Fruit fly (Drosophila melanogaster): Measurements from ENCODE around the gene CG15177.

CG15177 gene

DNA sequence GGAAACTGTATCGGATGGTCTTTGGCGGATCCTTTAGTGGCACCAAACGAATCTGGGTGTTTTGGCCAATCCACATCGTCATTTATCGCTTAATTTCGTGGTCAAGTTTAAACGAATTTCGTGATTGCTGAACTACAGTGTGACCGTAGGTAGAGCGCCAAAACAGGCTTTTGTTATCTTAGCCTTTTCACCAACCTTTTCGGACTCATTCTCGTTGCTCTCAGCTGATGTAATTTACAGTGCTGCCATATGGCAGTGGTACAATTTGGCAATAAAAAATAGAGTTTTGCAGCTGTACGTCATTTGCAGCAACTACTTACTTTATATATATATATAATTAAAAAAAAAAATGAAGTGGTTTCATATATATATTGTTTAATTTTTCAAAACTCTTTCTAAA lies 30.8 kb upstream of the CG15177 start, which contains the start of gene agt (continued):
- TF ChIP-seq CG8290 (GFP tag; optimal IDR thresholded peaks at IDR 0.05) (peak; percentile 85), CG8290 (tag; optimal IDR thresholded peaks at IDR 0.05) (peak in 1 of 2 experiments; percentile 67), Ets97D (GFP tag; optimal IDR thresholded peaks at IDR 0.05) (peak; percentile 56), CG9817 (tag; optimal IDR thresholded peaks at IDR 0.05) (peak; percentile 11), knrl (GFP tag; IDR thresholded peaks at IDR 0.05; ENCODE audit: partially characterized antibody) (peak; percentile 42; the same call in 1 of the 3 replicates), Opbp (GFP tag; IDR thresholded peaks at IDR 0.05; ENCODE audit: partially characterized antibody) (0 out of 3 replicates have a peak, but pooled peaks have one; percentile 25), Nf-YC (tag; optimal IDR thresholded peaks at IDR 0.05) (peak; percentile 25), nerfin-2 (GFP tag; IDR thresholded peaks at IDR 0.05; ENCODE audit: partially characterized antibody) (no peak), CG33213 (GFP tag; optimal IDR thresholded peaks at IDR 0.05) (peak; percentile 26), HmgZ (tag; optimal IDR thresholded peaks at IDR 0.05) (peak; percentile 77), Sry-δ (GFP tag; optimal IDR thresholded peaks at IDR 0.05) (peak; percentile 34), zen (tag; optimal IDR thresholded peaks at IDR 0.05) (peak; percentile 76), CG13287 (GFP tag; IDR thresholded peaks at IDR 0.05; ENCODE audit: partially characterized antibody) (peak; percentile 68), CG8924 (tag; optimal IDR thresholded peaks at IDR 0.05) (peak; percentile 3), CG9797 (GFP tag; optimal IDR thresholded peaks at IDR 0.05) (peak; percentile 81), CG2712 (tag; optimal IDR thresholded peaks at IDR 0.05) (peak; percentile 50), pita (GFP tag; optimal IDR thresholded peaks at IDR 0.05) (peak; percentile 79)

DNA sequence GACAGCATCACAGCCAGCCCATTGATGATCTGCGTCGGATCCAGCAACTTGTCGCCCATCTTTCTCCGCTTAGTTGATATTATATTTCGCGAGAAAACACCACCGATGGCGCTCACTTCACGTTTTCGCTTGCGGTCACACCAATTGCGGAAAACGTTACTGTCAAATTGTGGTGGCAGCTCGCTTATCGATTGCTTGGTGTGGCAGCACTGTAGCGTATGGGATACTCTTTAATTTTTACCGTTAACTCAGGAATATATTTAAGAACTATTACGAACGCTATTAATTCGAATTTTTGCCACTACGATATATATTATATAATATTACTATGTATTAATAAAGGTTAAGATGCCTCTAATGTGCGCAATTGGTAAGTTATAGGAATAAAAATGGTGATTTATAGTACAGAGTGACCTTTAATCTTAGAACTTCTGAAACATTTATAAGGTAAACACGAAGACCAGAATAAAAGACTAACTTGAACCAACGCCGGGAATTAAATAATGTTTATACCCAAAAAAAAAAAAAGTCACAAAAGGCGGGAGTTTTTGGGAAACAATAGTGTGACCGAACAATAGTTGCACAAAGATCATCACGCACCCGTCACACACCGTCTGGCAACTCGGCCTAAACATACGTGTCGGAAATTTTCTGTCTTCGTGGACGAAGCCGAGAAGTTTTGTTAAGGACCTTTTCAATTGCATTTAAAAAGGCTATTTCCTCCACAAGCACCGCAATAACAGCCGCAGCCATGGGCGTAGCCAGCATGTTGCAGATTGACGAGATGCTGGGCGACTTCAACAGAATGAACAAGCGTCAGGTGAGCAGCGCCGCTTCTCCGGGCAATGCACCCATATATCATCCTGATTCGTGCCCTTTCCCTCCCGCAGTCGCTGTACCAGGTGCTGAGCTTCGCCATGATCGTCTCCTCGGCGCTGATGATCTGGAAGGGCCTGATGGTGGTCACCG lies 28.4 kb upstream of the CG15177 start, which contains the start of the genes CG1307 and twr:
Gene CG1307, minus strand, starts transcription at position 165 of the 969 bp plus-strand sequence.
Gene twr, plus strand, starts transcription at position 605 of the 969 bp plus-strand sequence.
- TF ChIP-seq esg (GFP tag; conservative IDR thresholded peaks at IDR 0.05) (no peak), CG4328 (GFP tag; optimal IDR thresholded peaks at IDR 0.05) (peak; percentile 29), pfk (GFP tag; optimal IDR thresholded peaks at IDR 0.05) (no peak), Dp (GFP tag; optimal IDR thresholded peaks at IDR 0.05) (peak; percentile 70), Hey (tag; optimal IDR thresholded peaks at IDR 0.05) (no peak), CG15696 (tag; optimal IDR thresholded peaks at IDR 0.05) (peak; percentile 24), CG3995 (GFP tag; optimal IDR thresholded peaks at IDR 0.05) (peak; percentile 96), Scr (GFP tag; IDR thresholded peaks at IDR 0.05; ENCODE audit: partially characterized antibody) (no peak), org-1 (GFP tag; optimal IDR thresholded peaks at IDR 0.05) (no peak), Opbp (GFP tag; IDR thresholded peaks at IDR 0.05; ENCODE audit: partially characterized antibody) (peak; percentile 41; the same call in 2 of the 3 replicates), CG2116 (GFP tag; optimal IDR thresholded peaks at IDR 0.05) (peak; percentile 55), disco-r (GFP tag; optimal IDR thresholded peaks at IDR 0.05) (no peak), Elba2 (GFP tag; optimal IDR thresholded peaks at IDR 0.05) (no peak), sisA (GFP tag; IDR thresholded peaks at IDR 0.05) (peak; percentile 48; the same call in 1 of the 2 replicates), ranshi (GFP tag; IDR thresholded peaks at IDR 0.05) (0 out of 2 replicates have a peak, but pooled peaks have one; percentile 13), peb (GFP tag; IDR thresholded peaks at IDR 0.05) (no peak), lmd (GFP tag; IDR thresholded peaks at IDR 0.05) (0 out of 2 replicates have a peak, but pooled peaks have one; percentile 26), Hmr (GFP tag; optimal IDR thresholded peaks at IDR 0.05) (peak; percentile 50), hb (GFP tag; IDR thresholded peaks at IDR 0.05; ENCODE audit: partially characterized antibody) (no peak), zfh1 (GFP tag; IDR thresholded peaks at IDR 0.05) (peak; percentile 31; the same call in 1 of the 3 replicates), B-H2 (GFP tag; optimal IDR thresholded peaks at IDR 0.05) (no peak), amos (GFP tag; IDR thresholded peaks at IDR 0.05; ENCODE audit: partially characterized antibody) (peak; percentile 36; the same call in 1 of the 2 replicates), Mes4 (GFP tag; optimal IDR thresholded peaks at IDR 0.05) (no peak), emc (GFP tag; optimal IDR thresholded peaks at IDR 0.05) (no peak), CG17829 (tag; optimal IDR thresholded peaks at IDR 0.05) (peak; percentile 61), Lhr (GFP tag; optimal IDR thresholded peaks at IDR 0.05) (peak; percentile 29), nau (GFP tag; optimal IDR thresholded peaks at IDR 0.05) (no peak), tll (GFP tag; optimal IDR thresholded peaks at IDR 0.05) (peak in 1 of 2 experiments; percentile 19), ci (GFP tag; IDR thresholded peaks at IDR 0.05) (peak; percentile 71; the same call in 1 of the 3 replicates), CG3407 (GFP tag; optimal IDR thresholded peaks at IDR 0.05) (peak; percentile 53)
